Worm (Caenorhabditis elegans) whole organism, L4 larva: ENCODE measurements around the gene asp-15.

Source experiments
- F49E8.2 ChIP-seq: sonication (generic microtip); optimal IDR thresholded peaks from 2 replicates; lab custom pipeline; 2016; ENCODE audit warnings: missing compliant biosample characterization, mild to moderate bottlenecking, missing genetic modification characterization, borderline replicate concordance
- Y105C5A.15 ChIP-seq: fragments of 200-800 bp; sonication (Bioruptor generic); IDR thresholded peaks from 2 replicates; pipeline ENCODE4 v1.3.6; 2022; ENCODE audit warnings: missing genetic modification characterization, missing compliant biosample characterization
- Y5F2A.4 ChIP-seq: fragments of 200-800 bp; sonication (Bioruptor generic); optimal IDR thresholded peaks from 2 replicates; lab custom pipeline; 2018; ENCODE audit warnings: mild to moderate bottlenecking, missing genetic modification characterization, missing compliant biosample characterization
- Y75B8A.6 ChIP-seq: fragments of 200-800 bp; sonication (Bioruptor generic); IDR thresholded peaks from 2 replicates; pipeline ENCODE4 v1.3.6; 2022; ENCODE audit warnings: missing genetic modification reagents, missing genetic modification characterization, missing compliant biosample characterization
- ZK546.5 ChIP-seq, 2 experiments: sonication (generic microtip); optimal IDR thresholded peaks; 2 replicates each; lab custom pipeline; 2017; ENCODE audit warnings: missing biosample characterization in 2 of 2, missing genetic modification characterization in 2 of 2
- ama-1 ChIP-seq: fragments of 150-350 bp; optimal IDR thresholded peaks from 2 replicates; lab custom pipeline; 2014; ENCODE audit warnings: inconsistent platforms, mixed read lengths
- ceh-62 ChIP-seq: sonication (generic microtip); optimal IDR thresholded peaks from 2 replicates; lab custom pipeline; 2017; ENCODE audit warnings: missing biosample characterization, missing genetic modification characterization
- ces-1 ChIP-seq: fragments of 150-350 bp; sonication (generic microtip); optimal IDR thresholded peaks from 4 replicates; lab custom pipeline; 2014; ENCODE audit warnings: missing biosample characterization, missing genetic modification reagents, missing genetic modification characterization
- cey-2 ChIP-seq: sonication (generic microtip); optimal IDR thresholded peaks from 3 replicates; lab custom pipeline; 2017; ENCODE audit warnings: missing genetic modification characterization, mild to moderate bottlenecking, missing compliant biosample characterization, antibody characterized with exemption, borderline replicate concordance; ENCODE audit not compliant: insufficient read depth
- ctbp-1 ChIP-seq: fragments of 200-800 bp; sonication (Bioruptor generic); IDR thresholded peaks from 2 replicates; pipeline ENCODE4 v1.3.6; 2022; ENCODE audit warnings: missing genetic modification reagents, missing genetic modification characterization, missing compliant biosample characterization
- daf-12 ChIP-seq: fragments of 150-350 bp; optimal IDR thresholded peaks from 2 replicates; lab custom pipeline; 2014; ENCODE audit warnings: missing biosample characterization, missing genetic modification reagents, missing genetic modification characterization
- dmd-6 ChIP-seq: fragments of 200-800 bp; sonication (Bioruptor generic); IDR thresholded peaks from 2 replicates; pipeline ENCODE4 v1.3.6; 2022; ENCODE audit warnings: missing genetic modification reagents, missing genetic modification characterization, missing compliant biosample characterization
- duxl-1 ChIP-seq: sonication (generic microtip); optimal IDR thresholded peaks from 2 replicates; lab custom pipeline; 2016; ENCODE audit warnings: mild to moderate bottlenecking, missing genetic modification characterization, moderate library complexity, missing compliant biosample characterization; ENCODE audit not compliant: poor library complexity
- egl-27 ChIP-seq: sonication (generic microtip); optimal IDR thresholded peaks from 3 replicates; lab custom pipeline; 2017; ENCODE audit warnings: missing biosample characterization, missing genetic modification reagents, missing genetic modification characterization
- egl-43 ChIP-seq: fragments of 200-800 bp; sonication (Bioruptor generic); IDR thresholded peaks from 2 replicates; pipeline ENCODE4 v1.3.6; 2022; ENCODE audit warnings: missing genetic modification reagents, missing genetic modification characterization, missing compliant biosample characterization
- fos-1 ChIP-seq: fragments of 150-350 bp; optimal IDR thresholded peaks from 2 replicates; lab custom pipeline; 2014; ENCODE audit warnings: missing biosample characterization, missing genetic modification characterization
- hif-1 ChIP-seq, 2 experiments: sonication (generic microtip); optimal IDR thresholded peaks; 2 replicates each; lab custom pipeline; 2016 to 2017; ENCODE audit warnings: missing compliant biosample characterization in 2 of 2, missing genetic modification characterization in 2 of 2, missing genetic modification reagents in 2 of 2, missing genotype in 2 of 2, mild to moderate bottlenecking in 1 of 2
- hlh-11 ChIP-seq: fragments of 200-800 bp; sonication (Bioruptor generic); optimal IDR thresholded peaks from 2 replicates; lab custom pipeline; 2018; ENCODE audit warnings: mild to moderate bottlenecking, missing genetic modification characterization, missing compliant biosample characterization
- hlh-30 ChIP-seq: sonication (generic microtip); optimal IDR thresholded peaks from 2 replicates; lab custom pipeline; 2017; ENCODE audit warnings: antibody characterized with exemption, mild to moderate bottlenecking, missing genetic modification characterization, missing compliant biosample characterization; ENCODE audit not compliant: insufficient read depth
- jun-1 ChIP-seq: fragments of 150-350 bp; optimal IDR thresholded peaks from 2 replicates; lab custom pipeline; 2014; ENCODE audit warnings: missing biosample characterization, missing genetic modification reagents, missing genetic modification characterization
- lin-1 ChIP-seq: fragments of 200-800 bp; sonication (Bioruptor generic); IDR thresholded peaks from 2 replicates; pipeline ENCODE4 v1.3.6; 2022; ENCODE audit warnings: missing genetic modification reagents, missing genetic modification characterization, missing compliant biosample characterization
- lin-29 ChIP-seq: fragments of 200-800 bp; sonication (Bioruptor generic); IDR thresholded peaks from 2 replicates; pipeline ENCODE4 v1.3.6; 2022; ENCODE audit warnings: missing genetic modification reagents, missing genetic modification characterization, missing compliant biosample characterization
- lin-39 ChIP-seq: fragments of 150-350 bp; optimal IDR thresholded peaks from 2 replicates; lab custom pipeline; 2014; ENCODE audit warnings: missing biosample characterization, missing genetic modification reagents, missing genetic modification characterization
- lir-3 ChIP-seq: sonication (generic microtip); optimal IDR thresholded peaks from 2 replicates; lab custom pipeline; 2016; ENCODE audit warnings: mild to moderate bottlenecking, missing genetic modification characterization, missing compliant biosample characterization
- lsy-2 ChIP-seq, 2 experiments: fragments of 150-350 bp in 1 of 2; sonication (generic microtip) in 1 of 2; optimal IDR thresholded peaks; 2 replicates each; lab custom pipeline; 2014 to 2017; ENCODE audit warnings: missing biosample characterization in 2 of 2, missing genetic modification characterization in 2 of 2
- madf-5 ChIP-seq, 2 experiments: fragments of 200-800 bp; sonication (Bioruptor generic); IDR thresholded peaks; 2 replicates each; pipeline ENCODE4 v1.3.6; 2022; ENCODE audit warnings: missing compliant biosample characterization in 2 of 2, missing genetic modification characterization in 2 of 2
- mdl-1 ChIP-seq, 2 experiments: fragments of 150-350 bp in 1 of 2; sonication (generic microtip) in 1 of 2; optimal IDR thresholded peaks; 2 replicates each; lab custom pipeline; 2014 to 2017; ENCODE audit warnings: missing biosample characterization in 2 of 2, missing genetic modification characterization in 2 of 2
- mdt-29 ChIP-seq: fragments of 200-800 bp; sonication (Bioruptor generic); IDR thresholded peaks from 2 replicates; pipeline ENCODE4 v1.3.6; 2022; ENCODE audit warnings: missing genetic modification reagents, missing genetic modification characterization, missing compliant biosample characterization
- mes-2 ChIP-seq: sonication (generic microtip); optimal IDR thresholded peaks from 2 replicates; lab custom pipeline; 2016; ENCODE audit warnings: missing genotype, mild to moderate bottlenecking, missing genetic modification characterization, missing compliant biosample characterization; ENCODE audit not compliant: poor library complexity, severe bottlenecking
- mxl-2 ChIP-seq: fragments of 200-800 bp; sonication (Bioruptor generic); conservative IDR thresholded peaks from 2 replicates; pipeline ENCODE4 v1.3.6; 2022; ENCODE audit warnings: missing genetic modification reagents, missing genetic modification characterization, missing compliant biosample characterization
- mxl-3 ChIP-seq: fragments of 200-800 bp; sonication (Bioruptor generic); optimal IDR thresholded peaks from 2 replicates; lab custom pipeline; 2018; ENCODE audit warnings: mild to moderate bottlenecking, missing genetic modification characterization, missing compliant biosample characterization
- nhr-111 ChIP-seq: fragments of 200-800 bp; sonication (Bioruptor generic); optimal IDR thresholded peaks from 2 replicates; lab custom pipeline; 2018; ENCODE audit warnings: mild to moderate bottlenecking, missing genetic modification characterization, missing compliant biosample characterization
- nhr-25 ChIP-seq: sonication (generic microtip); optimal IDR thresholded peaks from 2 replicates; lab custom pipeline; 2017; ENCODE audit warnings: missing genetic modification characterization, mild to moderate bottlenecking, missing compliant biosample characterization, antibody characterized with exemption, moderate library complexity, borderline replicate concordance; ENCODE audit not compliant: insufficient read depth
- nhr-41 ChIP-seq: fragments of 200-800 bp; sonication (Bioruptor generic); IDR thresholded peaks from 2 replicates; pipeline ENCODE4 v1.3.6; 2022; ENCODE audit warnings: missing genetic modification reagents, missing genetic modification characterization, missing compliant biosample characterization
- nhr-42 ChIP-seq: fragments of 200-800 bp; sonication (Bioruptor generic); IDR thresholded peaks from 2 replicates; pipeline ENCODE4 v1.3.6; 2022; ENCODE audit warnings: missing genetic modification characterization, missing compliant biosample characterization
- nhr-48 ChIP-seq: sonication (generic microtip); optimal IDR thresholded peaks from 2 replicates; lab custom pipeline; 2016; ENCODE audit warnings: mild to moderate bottlenecking, missing genetic modification characterization, missing compliant biosample characterization
- nhr-76 ChIP-seq: fragments of 150-350 bp; optimal IDR thresholded peaks from 2 replicates; lab custom pipeline; 2014; ENCODE audit warnings: missing biosample characterization, missing genetic modification characterization
- pqm-1 ChIP-seq: sonication (generic microtip); optimal IDR thresholded peaks from 2 replicates; lab custom pipeline; 2017; ENCODE audit warnings: missing biosample characterization, missing genetic modification characterization
- saeg-2 ChIP-seq: fragments of 200-800 bp; sonication (Bioruptor generic); IDR thresholded peaks from 2 replicates; pipeline ENCODE4 v1.3.6; 2022; ENCODE audit warnings: missing genetic modification reagents, missing genetic modification characterization, missing compliant biosample characterization
- set-16 ChIP-seq: fragments of 200-800 bp; sonication (Bioruptor generic); IDR thresholded peaks from 2 replicates; pipeline ENCODE4 v1.3.6; 2022; ENCODE audit warnings: missing genetic modification reagents, missing genetic modification characterization, missing compliant biosample characterization
- skn-1 ChIP-seq: fragments of 150-350 bp; optimal IDR thresholded peaks from 2 replicates; lab custom pipeline; 2014; ENCODE audit warnings: missing biosample characterization, missing genetic modification characterization
- snpc-1.2 ChIP-seq: fragments of 200-800 bp; sonication (Bioruptor generic); IDR thresholded peaks from 2 replicates; pipeline ENCODE4 v1.3.6; 2022; ENCODE audit warnings: missing genetic modification reagents, missing genetic modification characterization, missing compliant biosample characterization
- spr-1 ChIP-seq: sonication (generic microtip); optimal IDR thresholded peaks from 2 replicates; lab custom pipeline; 2016; ENCODE audit warnings: mild to moderate bottlenecking, missing genetic modification characterization, missing compliant biosample characterization
- tag-97 ChIP-seq: fragments of 200-800 bp; sonication (Bioruptor generic); IDR thresholded peaks from 2 replicates; pipeline ENCODE4 v1.3.6; 2022; ENCODE audit warnings: missing genetic modification characterization, missing compliant biosample characterization
- tra-1 ChIP-seq: fragments of 200-800 bp; sonication (Bioruptor generic); IDR thresholded peaks from 2 replicates; pipeline ENCODE4 v1.3.6; 2022; ENCODE audit warnings: missing genetic modification reagents, missing genetic modification characterization, missing compliant biosample characterization
- unc-62 ChIP-seq, 3 experiments: fragments of 150-350 bp in 1 of 3; sonication (generic microtip); optimal IDR thresholded peaks in 2 of 3; peaks in 1 of 3; 1 replicate in 1 of 3; 2 replicates in 2 of 3; lab custom pipeline; 2014 to 2017; ENCODE audit warnings: missing biosample characterization in 3 of 3, missing genetic modification characterization in 3 of 3, missing genetic modification reagents in 3 of 3, missing genotype in 1 of 3
- vab-7 ChIP-seq: fragments of 200-800 bp; sonication (Bioruptor generic); IDR thresholded peaks from 2 replicates; pipeline ENCODE4 v1.3.6; 2022; ENCODE audit warnings: missing genetic modification reagents, missing genetic modification characterization, missing compliant biosample characterization
- zag-1 ChIP-seq: fragments of 150-350 bp; optimal IDR thresholded peaks from 2 replicates; lab custom pipeline; 2014; ENCODE audit warnings: missing biosample characterization, missing genetic modification characterization
- zip-11 ChIP-seq: fragments of 200-800 bp; sonication (Bioruptor generic); IDR thresholded peaks from 2 replicates; pipeline ENCODE4 v1.3.6; 2022; ENCODE audit warnings: missing genetic modification characterization, missing compliant biosample characterization
- zip-2 ChIP-seq: fragments of 150-350 bp; optimal IDR thresholded peaks from 2 replicates; lab custom pipeline; 2014; ENCODE audit warnings: missing biosample characterization, missing genetic modification characterization

Gene asp-15

DNA sequence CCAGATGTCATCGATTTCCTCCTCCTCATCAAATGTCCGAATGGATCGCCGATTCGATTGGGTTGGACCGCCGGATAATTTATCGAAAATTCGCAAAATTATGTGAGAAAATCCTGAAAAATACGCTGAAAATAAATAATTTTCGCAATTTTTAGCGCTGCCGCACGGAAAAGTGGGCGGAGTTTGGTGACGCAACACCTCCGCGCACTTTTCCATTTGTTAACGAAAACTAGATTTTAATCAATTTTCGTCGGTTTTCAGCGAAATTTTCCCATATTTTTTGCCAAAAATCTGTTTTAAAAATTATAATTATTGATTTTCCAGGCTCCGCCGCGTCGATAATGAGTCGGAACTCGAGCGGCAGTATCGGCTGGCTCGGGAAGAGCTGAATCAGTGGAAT is 43.6 kb downstream of the asp-15 start, which contains the start of gene Y39B6A.34 (continued):
- peak; percentile 37; the same call in 1 of the 2 replicates for TF ChIP-seq set-16 (GFP tag; lab: Robert Waterston, UW)
- no peak for TF ChIP-seq Y5F2A.4 (GFP tag; lab: Kevin White, UChicago)
- peak in 1 of 2 experiments; percentile 28 for TF ChIP-seq lsy-2 (tag; optimal IDR thresholded peaks at IDR 0.05; lab: Kevin White, UChicago)
- TF ChIP-seq nhr-41 (GFP tag; lab: Robert Waterston, UW) = no peak
- TF ChIP-seq F49E8.2 = no peak
- TF ChIP-seq skn-1 (tag; lab: Kevin White, UChicago) = no peak
- TF ChIP-seq jun-1 (tag; lab: Kevin White, UChicago) = no peak
- no peak for TF ChIP-seq nhr-48
- TF ChIP-seq lin-29 (GFP tag; lab: Robert Waterston, UW) = no peak
- TF ChIP-seq fos-1 (tag; lab: Kevin White, UChicago) = no peak
- no peak for TF ChIP-seq saeg-2 (GFP tag; lab: Robert Waterston, UW)
- no peak for TF ChIP-seq nhr-111 (GFP tag; lab: Kevin White, UChicago)
- TF ChIP-seq pqm-1 (tag; lab: Kevin White, UChicago) = no peak
- TF ChIP-seq tag-97 (GFP tag; lab: Robert Waterston, UW) = no peak
- TF ChIP-seq nhr-76 (tag; lab: Kevin White, UChicago) = no peak
- no peak for TF ChIP-seq zag-1 (tag; lab: Kevin White, UChicago)
- TF ChIP-seq ama-1 (lab: Kevin White, UChicago) = peak; percentile 17
- no peak for TF ChIP-seq ces-1 (GFP tag; lab: Kevin White, UChicago)
- TF ChIP-seq vab-7 (GFP tag; lab: Robert Waterston, UW) = no peak
- TF ChIP-seq Y75B8A.6 (GFP tag; lab: Robert Waterston, UW) = no peak
- TF ChIP-seq ZK546.5 (tag; optimal IDR thresholded peaks at IDR 0.05; lab: Kevin White, UChicago) = no peak
- TF ChIP-seq ceh-62 (tag; lab: Kevin White, UChicago) = no peak
- no peak for TF ChIP-seq hif-1 (tag; optimal IDR thresholded peaks at IDR 0.05; lab: Kevin White, UChicago)
- TF ChIP-seq zip-11 = no peak
- TF ChIP-seq ctbp-1 = no peak
- TF ChIP-seq nhr-42 = no peak
- no peak for TF ChIP-seq duxl-1 (tag; lab: Kevin White, UChicago)
- TF ChIP-seq lin-39 (tag; lab: Kevin White, UChicago) = no peak
- no peak for TF ChIP-seq lir-3 (tag; lab: Kevin White, UChicago)
- TF ChIP-seq mxl-2 = no peak
- TF ChIP-seq hlh-11 = no peak
- TF ChIP-seq dmd-6 (GFP tag; lab: Robert Waterston, UW) = no peak
- no peak for TF ChIP-seq tra-1 (GFP tag; lab: Robert Waterston, UW)
- TF ChIP-seq nhr-25 (tag; lab: Kevin White, UChicago) = no peak
- TF ChIP-seq mes-2 (tag; lab: Kevin White, UChicago) = peak; percentile 48
- no peak for TF ChIP-seq mdt-29 (GFP tag; lab: Robert Waterston, UW)
- no peak for TF ChIP-seq madf-5 (GFP tag; IDR thresholded peaks at IDR 0.05; lab: Robert Waterston, UW)
- TF ChIP-seq egl-27 (tag; lab: Kevin White, UChicago) = no peak
- no peak for TF ChIP-seq zip-2 (tag; lab: Kevin White, UChicago)
- TF ChIP-seq hlh-30 (tag; lab: Kevin White, UChicago) = no peak
- no peak for TF ChIP-seq snpc-1.2 (GFP tag; lab: Robert Waterston, UW)
- no peak for TF ChIP-seq daf-12
- TF ChIP-seq cey-2 (tag; lab: Kevin White, UChicago) = no peak
- no peak for TF ChIP-seq lin-1 (GFP tag; lab: Robert Waterston, UW)
- no peak for TF ChIP-seq mxl-3 (GFP tag; lab: Kevin White, UChicago)
- TF ChIP-seq Y105C5A.15 (GFP tag; lab: Robert Waterston, UW) = no peak
- TF ChIP-seq unc-62 (GFP tag; optimal IDR thresholded peaks at IDR 0.05 in 1 of 2; lab: Kevin White, UChicago) = no peak
- no peak for TF ChIP-seq unc-62 (tag; optimal IDR thresholded peaks at IDR 0.05; lab: Kevin White, UChicago)
- no peak for TF ChIP-seq egl-43 (GFP tag; lab: Robert Waterston, UW)
- no peak for TF ChIP-seq spr-1
- no peak for TF ChIP-seq mdl-1 (tag; optimal IDR thresholded peaks at IDR 0.05; lab: Kevin White, UChicago)
